Worm (Caenorhabditis elegans) whole organism, L4 larva: ENCODE data around the gene F09A5.2.

Experiments
- D1046.2 ChIP-seq: fragments of 200-800 bp; sonication (Bioruptor generic); IDR thresholded peaks from 2 replicates; pipeline ENCODE4 v1.3.6; 2022; ENCODE audit warnings: missing genetic modification characterization, missing compliant biosample characterization
- F10B5.3 ChIP-seq: sonication (generic microtip); optimal IDR thresholded peaks from 2 replicates; lab custom pipeline; 2016; ENCODE audit warnings: mild to moderate bottlenecking, missing genetic modification characterization, missing compliant biosample characterization
- F49E8.2 ChIP-seq: sonication (generic microtip); optimal IDR thresholded peaks from 2 replicates; lab custom pipeline; 2016; ENCODE audit warnings: missing compliant biosample characterization, mild to moderate bottlenecking, missing genetic modification characterization, borderline replicate concordance
- T20F7.1 ChIP-seq: fragments of 200-800 bp; sonication (Bioruptor generic); optimal IDR thresholded peaks from 2 replicates; lab custom pipeline; 2018; ENCODE audit warnings: mild to moderate bottlenecking, missing genetic modification characterization, missing compliant biosample characterization
- ZK337.2 ChIP-seq: fragments of 200-800 bp; sonication (Bioruptor generic); IDR thresholded peaks from 2 replicates; pipeline ENCODE4 v1.3.6; 2022; ENCODE audit warnings: missing genetic modification reagents, missing genetic modification characterization, missing compliant biosample characterization
- ZK546.5 ChIP-seq, 2 experiments: sonication (generic microtip); optimal IDR thresholded peaks; 2 replicates each; lab custom pipeline; 2017; ENCODE audit warnings: missing biosample characterization in 2 of 2, missing genetic modification characterization in 2 of 2
- aly-2 ChIP-seq: sonication (generic microtip); optimal IDR thresholded peaks from 2 replicates; lab custom pipeline; 2018; ENCODE audit warnings: missing biosample characterization, missing genetic modification characterization
- ceh-28 ChIP-seq: fragments of 150-350 bp; optimal IDR thresholded peaks from 2 replicates; lab custom pipeline; 2014; ENCODE audit warnings: missing biosample characterization, missing genetic modification reagents, missing genetic modification characterization
- ceh-44 ChIP-seq: fragments of 200-800 bp; sonication (Bioruptor generic); IDR thresholded peaks from 2 replicates; pipeline ENCODE4 v1.3.6; 2022; ENCODE audit warnings: missing genetic modification reagents, missing genetic modification characterization, missing compliant biosample characterization
- ceh-62 ChIP-seq: sonication (generic microtip); optimal IDR thresholded peaks from 2 replicates; lab custom pipeline; 2017; ENCODE audit warnings: missing biosample characterization, missing genetic modification characterization
- ctbp-1 ChIP-seq: fragments of 200-800 bp; sonication (Bioruptor generic); IDR thresholded peaks from 2 replicates; pipeline ENCODE4 v1.3.6; 2022; ENCODE audit warnings: missing genetic modification reagents, missing genetic modification characterization, missing compliant biosample characterization
- daf-12 ChIP-seq: fragments of 150-350 bp; optimal IDR thresholded peaks from 2 replicates; lab custom pipeline; 2014; ENCODE audit warnings: missing biosample characterization, missing genetic modification reagents, missing genetic modification characterization
- daf-19 ChIP-seq: fragments of 200-800 bp; sonication (Bioruptor generic); conservative IDR thresholded peaks from 2 replicates; pipeline ENCODE4 v1.3.6; 2022; ENCODE audit warnings: missing genetic modification characterization, missing compliant biosample characterization
- daf-8 ChIP-seq: fragments of 200-800 bp; sonication (Bioruptor generic); IDR thresholded peaks from 2 replicates; pipeline ENCODE4 v1.3.6; 2022; ENCODE audit warnings: missing genetic modification characterization, missing compliant biosample characterization
- dmd-6 ChIP-seq: fragments of 200-800 bp; sonication (Bioruptor generic); IDR thresholded peaks from 2 replicates; pipeline ENCODE4 v1.3.6; 2022; ENCODE audit warnings: missing genetic modification reagents, missing genetic modification characterization, missing compliant biosample characterization
- dmd-8 ChIP-seq: fragments of 200-800 bp; sonication (Bioruptor generic); IDR thresholded peaks from 2 replicates; pipeline ENCODE4 v1.3.6; 2022; ENCODE audit warnings: missing genetic modification characterization, missing compliant biosample characterization
- duxl-1 ChIP-seq: sonication (generic microtip); optimal IDR thresholded peaks from 2 replicates; lab custom pipeline; 2016; ENCODE audit warnings: mild to moderate bottlenecking, missing genetic modification characterization, moderate library complexity, missing compliant biosample characterization; ENCODE audit not compliant: poor library complexity
- dve-1 ChIP-seq: sonication (generic microtip); optimal IDR thresholded peaks from 2 replicates; lab custom pipeline; 2017; ENCODE audit warnings: antibody characterized with exemption, mild to moderate bottlenecking, missing genetic modification characterization, missing compliant biosample characterization; ENCODE audit not compliant: insufficient read depth
- egl-43 ChIP-seq: fragments of 200-800 bp; sonication (Bioruptor generic); IDR thresholded peaks from 2 replicates; pipeline ENCODE4 v1.3.6; 2022; ENCODE audit warnings: missing genetic modification reagents, missing genetic modification characterization, missing compliant biosample characterization
- fkh-10 ChIP-seq: fragments of 150-350 bp; optimal IDR thresholded peaks from 2 replicates; lab custom pipeline; 2014; ENCODE audit warnings: missing biosample characterization, missing genetic modification reagents, missing genetic modification characterization
- fos-1 ChIP-seq: fragments of 150-350 bp; optimal IDR thresholded peaks from 2 replicates; lab custom pipeline; 2014; ENCODE audit warnings: missing biosample characterization, missing genetic modification characterization
- lin-1 ChIP-seq: fragments of 200-800 bp; sonication (Bioruptor generic); IDR thresholded peaks from 2 replicates; pipeline ENCODE4 v1.3.6; 2022; ENCODE audit warnings: missing genetic modification reagents, missing genetic modification characterization, missing compliant biosample characterization
- lin-13 ChIP-seq: fragments of 150-350 bp; optimal IDR thresholded peaks from 2 replicates; lab custom pipeline; 2014; ENCODE audit warnings: missing biosample characterization, missing genetic modification reagents, missing genetic modification characterization
- lin-15B ChIP-seq: fragments of 150-350 bp; sonication (generic microtip); optimal IDR thresholded peaks from 3 replicates; lab custom pipeline; 2014; ENCODE audit warnings: missing biosample characterization, missing genetic modification characterization
- lin-29 ChIP-seq: fragments of 200-800 bp; sonication (Bioruptor generic); IDR thresholded peaks from 2 replicates; pipeline ENCODE4 v1.3.6; 2022; ENCODE audit warnings: missing genetic modification reagents, missing genetic modification characterization, missing compliant biosample characterization
- lin-38 ChIP-seq: fragments of 200-800 bp; sonication (Bioruptor generic); IDR thresholded peaks from 2 replicates; pipeline ENCODE4 v1.3.6; 2022; ENCODE audit warnings: missing genetic modification reagents, missing genetic modification characterization, missing compliant biosample characterization
- lin-39 ChIP-seq: fragments of 150-350 bp; optimal IDR thresholded peaks from 2 replicates; lab custom pipeline; 2014; ENCODE audit warnings: missing biosample characterization, missing genetic modification reagents, missing genetic modification characterization
- madf-5 ChIP-seq, 2 experiments: fragments of 200-800 bp; sonication (Bioruptor generic); IDR thresholded peaks; 2 replicates each; pipeline ENCODE4 v1.3.6; 2022; ENCODE audit warnings: missing compliant biosample characterization in 2 of 2, missing genetic modification characterization in 2 of 2
- madf-9 ChIP-seq: fragments of 200-800 bp; sonication (Bioruptor generic); conservative IDR thresholded peaks from 2 replicates; pipeline ENCODE4 v1.3.6; 2022; ENCODE audit warnings: missing genetic modification reagents, missing genetic modification characterization, missing compliant biosample characterization
- mdl-1 ChIP-seq, 2 experiments: fragments of 150-350 bp in 1 of 2; sonication (generic microtip) in 1 of 2; optimal IDR thresholded peaks; 2 replicates each; lab custom pipeline; 2014 to 2017; ENCODE audit warnings: missing biosample characterization in 2 of 2, missing genetic modification characterization in 2 of 2
- mdt-29 ChIP-seq: fragments of 200-800 bp; sonication (Bioruptor generic); IDR thresholded peaks from 2 replicates; pipeline ENCODE4 v1.3.6; 2022; ENCODE audit warnings: missing genetic modification reagents, missing genetic modification characterization, missing compliant biosample characterization
- mxl-2 ChIP-seq: fragments of 200-800 bp; sonication (Bioruptor generic); conservative IDR thresholded peaks from 2 replicates; pipeline ENCODE4 v1.3.6; 2022; ENCODE audit warnings: missing genetic modification reagents, missing genetic modification characterization, missing compliant biosample characterization
- nhr-10 ChIP-seq: fragments of 150-350 bp; optimal IDR thresholded peaks from 2 replicates; lab custom pipeline; 2014; ENCODE audit warnings: missing biosample characterization, missing genetic modification characterization
- nhr-102 ChIP-seq: sonication (generic microtip); optimal IDR thresholded peaks from 2 replicates; lab custom pipeline; 2016; ENCODE audit warnings: mild to moderate bottlenecking, missing genetic modification characterization, moderate library complexity, missing compliant biosample characterization
- nhr-111 ChIP-seq: fragments of 200-800 bp; sonication (Bioruptor generic); optimal IDR thresholded peaks from 2 replicates; lab custom pipeline; 2018; ENCODE audit warnings: mild to moderate bottlenecking, missing genetic modification characterization, missing compliant biosample characterization
- nhr-41 ChIP-seq: fragments of 200-800 bp; sonication (Bioruptor generic); IDR thresholded peaks from 2 replicates; pipeline ENCODE4 v1.3.6; 2022; ENCODE audit warnings: missing genetic modification reagents, missing genetic modification characterization, missing compliant biosample characterization
- nhr-6 ChIP-seq: fragments of 150-350 bp; optimal IDR thresholded peaks from 2 replicates; lab custom pipeline; 2014; ENCODE audit warnings: missing biosample characterization, missing genetic modification characterization
- rbr-2 ChIP-seq: sonication (generic microtip); optimal IDR thresholded peaks from 2 replicates; lab custom pipeline; 2016; ENCODE audit warnings: missing genotype, missing genetic modification characterization, missing compliant biosample characterization
- sdz-12 ChIP-seq: fragments of 200-800 bp; sonication (Bioruptor generic); optimal IDR thresholded peaks from 2 replicates; lab custom pipeline; 2018; ENCODE audit warnings: mild to moderate bottlenecking, missing genetic modification characterization, missing compliant biosample characterization
- snpc-1.2 ChIP-seq: fragments of 200-800 bp; sonication (Bioruptor generic); IDR thresholded peaks from 2 replicates; pipeline ENCODE4 v1.3.6; 2022; ENCODE audit warnings: missing genetic modification reagents, missing genetic modification characterization, missing compliant biosample characterization
- snpc-4 ChIP-seq: fragments of 150-350 bp; optimal IDR thresholded peaks from 2 replicates; lab custom pipeline; 2014; ENCODE audit warnings: missing biosample characterization, missing genetic modification characterization
- spr-1 ChIP-seq: sonication (generic microtip); optimal IDR thresholded peaks from 2 replicates; lab custom pipeline; 2016; ENCODE audit warnings: mild to moderate bottlenecking, missing genetic modification characterization, missing compliant biosample characterization
- tag-97 ChIP-seq: fragments of 200-800 bp; sonication (Bioruptor generic); IDR thresholded peaks from 2 replicates; pipeline ENCODE4 v1.3.6; 2022; ENCODE audit warnings: missing genetic modification characterization, missing compliant biosample characterization
- tra-1 ChIP-seq: fragments of 200-800 bp; sonication (Bioruptor generic); IDR thresholded peaks from 2 replicates; pipeline ENCODE4 v1.3.6; 2022; ENCODE audit warnings: missing genetic modification reagents, missing genetic modification characterization, missing compliant biosample characterization
- unc-130 ChIP-seq: sonication (generic microtip); optimal IDR thresholded peaks from 2 replicates; lab custom pipeline; 2016; ENCODE audit warnings: missing genetic modification reagents, missing genetic modification characterization, missing compliant biosample characterization
- unc-39 ChIP-seq: sonication (generic microtip); optimal IDR thresholded peaks from 2 replicates; lab custom pipeline; 2017; ENCODE audit warnings: missing biosample characterization, missing genetic modification characterization
- unc-62 ChIP-seq, 3 experiments: fragments of 150-350 bp in 1 of 3; sonication (generic microtip); optimal IDR thresholded peaks in 2 of 3; peaks in 1 of 3; 1 replicate in 1 of 3; 2 replicates in 2 of 3; lab custom pipeline; 2014 to 2017; ENCODE audit warnings: missing biosample characterization in 3 of 3, missing genetic modification characterization in 3 of 3, missing genetic modification reagents in 3 of 3, missing genotype in 1 of 3
- zfp-3 ChIP-seq: fragments of 200-800 bp; sonication (Bioruptor generic); conservative IDR thresholded peaks from 2 replicates; pipeline ENCODE4 v1.3.6; 2022; ENCODE audit warnings: missing genetic modification reagents, missing genetic modification characterization, missing compliant biosample characterization
- zip-11 ChIP-seq: fragments of 200-800 bp; sonication (Bioruptor generic); IDR thresholded peaks from 2 replicates; pipeline ENCODE4 v1.3.6; 2022; ENCODE audit warnings: missing genetic modification characterization, missing compliant biosample characterization
- zip-2 ChIP-seq: fragments of 150-350 bp; optimal IDR thresholded peaks from 2 replicates; lab custom pipeline; 2014; ENCODE audit warnings: missing biosample characterization, missing genetic modification characterization
- ztf-11 ChIP-seq: fragments of 150-350 bp; optimal IDR thresholded peaks from 2 replicates; lab custom pipeline; 2014; ENCODE audit warnings: missing biosample characterization, missing genetic modification characterization
- ztf-7 ChIP-seq: fragments of 150-350 bp; optimal IDR thresholded peaks from 2 replicates; lab custom pipeline; 2014; ENCODE audit warnings: missing biosample characterization, missing genetic modification characterization

F09A5.2 gene

DNA sequence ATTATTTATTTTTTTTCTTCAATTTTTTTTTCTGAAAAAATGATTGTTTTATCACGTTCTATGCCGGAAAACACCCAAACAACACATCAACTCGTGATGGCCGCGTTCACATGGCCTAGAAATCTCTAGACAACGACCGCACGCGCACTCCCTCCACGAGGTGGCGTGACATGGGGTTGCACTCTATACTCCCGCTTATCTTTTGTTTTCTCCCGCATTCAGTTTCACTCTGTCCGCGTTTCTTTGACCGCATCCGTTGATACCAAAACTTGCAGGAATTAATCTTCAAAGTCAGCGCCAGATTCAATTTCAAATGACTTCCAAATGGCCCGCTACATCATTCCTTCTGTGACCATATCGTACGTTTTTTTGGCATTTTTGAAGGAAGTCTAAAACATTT lies 29.9 kb upstream of the F09A5.2 start, which contains the start of gene F17H10.1 (continued):
- TF ChIP-seq dmd-6 (GFP tag; lab: Robert Waterston, UW) (peak; percentile 97), lin-39 (tag; lab: Kevin White, UChicago) (no peak), sdz-12 (GFP tag; lab: Kevin White, UChicago) (no peak), nhr-6 (tag; lab: Kevin White, UChicago) (no peak), zip-2 (tag; lab: Kevin White, UChicago) (no peak), ztf-7 (no peak), snpc-1.2 (GFP tag; lab: Robert Waterston, UW) (no peak), nhr-102 (tag; lab: Kevin White, UChicago) (peak; percentile 73), ceh-44 (GFP tag; lab: Robert Waterston, UW) (no peak), mdl-1 (tag; optimal IDR thresholded peaks at IDR 0.05; lab: Kevin White, UChicago) (peak; percentile 96 to 99), fos-1 (tag; lab: Kevin White, UChicago) (no peak), tag-97 (no peak), lin-38 (GFP tag; lab: Robert Waterston, UW) (no peak), lin-29 (GFP tag; lab: Robert Waterston, UW) (no peak), tra-1 (GFP tag; lab: Robert Waterston, UW) (peak; percentile 93), madf-5 (GFP tag; IDR thresholded peaks at IDR 0.05; lab: Robert Waterston, UW) (peak in 1 of 2 experiments; percentile 70; a peak in 1 of 4 replicates), nhr-111 (no peak), ctbp-1 (GFP tag; lab: Robert Waterston, UW) (peak; percentile 46; the same call in 1 of the 2 replicates), rbr-2 (tag; lab: Kevin White, UChicago) (peak; percentile 52), T20F7.1 (GFP tag; lab: Kevin White, UChicago) (peak; percentile 70), lin-13 (peak; percentile 67), fkh-10 (GFP tag; lab: Kevin White, UChicago) (no peak), lin-15B (tag; lab: Kevin White, UChicago) (no peak), dmd-8 (GFP tag; lab: Robert Waterston, UW) (no peak), mdt-29 (GFP tag; lab: Robert Waterston, UW) (peak; percentile 99), daf-8 (GFP tag; lab: Robert Waterston, UW) (no peak), daf-19 (GFP tag; lab: Robert Waterston, UW) (no peak), zip-11 (GFP tag; lab: Robert Waterston, UW) (no peak), F49E8.2 (no peak), ZK337.2 (no peak), aly-2 (tag; lab: Kevin White, UChicago) (no peak), spr-1 (tag; lab: Kevin White, UChicago) (peak; percentile 48), D1046.2 (peak; percentile 75; the same call in 1 of the 2 replicates), ztf-11 (no peak), lin-1 (peak; percentile 90), egl-43 (GFP tag; lab: Robert Waterston, UW) (no peak), daf-12 (no peak), dve-1 (tag; lab: Kevin White, UChicago) (peak; percentile 97), zfp-3 (GFP tag; lab: Robert Waterston, UW) (peak; percentile 91), unc-130 (GFP tag; lab: Kevin White, UChicago) (no peak), mxl-2 (peak; percentile 68), nhr-41 (GFP tag; lab: Robert Waterston, UW) (peak; percentile 82), ceh-28 (tag; lab: Kevin White, UChicago) (no peak), unc-39 (tag; lab: Kevin White, UChicago) (no peak), duxl-1 (tag; lab: Kevin White, UChicago) (no peak), nhr-10 (tag; lab: Kevin White, UChicago) (no peak), F10B5.3 (no peak), snpc-4 (no peak), ceh-62 (tag; lab: Kevin White, UChicago) (no peak), unc-62 (GFP tag; optimal IDR thresholded peaks at IDR 0.05 in 1 of 2; lab: Kevin White, UChicago) (no peak), unc-62 (tag; optimal IDR thresholded peaks at IDR 0.05; lab: Kevin White, UChicago) (no peak), ZK546.5 (tag; optimal IDR thresholded peaks at IDR 0.05; lab: Kevin White, UChicago) (no peak), madf-9 (GFP tag; lab: Robert Waterston, UW) (peak; percentile 65; the same call in 1 of the 2 replicates)
